Fruit fly (Drosophila melanogaster): ENCODE results near the gene Nrt.

The Nrt gene

DNA sequence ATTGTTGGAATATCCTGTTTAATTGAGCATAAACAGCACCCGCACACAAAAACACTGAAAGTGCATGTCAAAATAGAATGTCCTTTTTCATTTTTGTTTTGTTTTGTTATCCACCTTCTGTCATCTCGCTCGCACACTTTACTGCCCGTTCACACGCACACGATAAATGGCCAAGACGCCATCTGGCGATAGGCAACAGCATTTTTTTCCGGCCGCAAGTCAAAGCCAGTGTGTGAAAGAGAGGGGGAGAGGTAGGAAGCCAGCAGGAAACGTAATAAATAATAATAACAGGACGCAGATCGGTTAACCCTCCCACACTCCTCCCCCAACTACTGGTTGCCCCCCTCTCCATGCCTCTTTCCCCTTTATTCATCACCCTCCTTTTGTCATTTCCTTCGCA is 4.0 kb downstream of the Nrt start (continued):
- no peak for TF ChIP-seq CG6689 (GFP tag; IDR thresholded peaks at IDR 0.05)
- TF ChIP-seq dan (GFP tag; IDR thresholded peaks at IDR 0.05): no peak
- peak; percentile 28; the same call in 1 of the 3 replicates for TF ChIP-seq CG11093 (GFP tag; IDR thresholded peaks at IDR 0.05)
- TF ChIP-seq NFAT (GFP tag; IDR thresholded peaks at IDR 0.05): peak; percentile 42; the same call in 1 of the 2 replicates
- 0 out of 3 replicates have a peak, but pooled peaks have one; percentile 24 for TF ChIP-seq hb (GFP tag; IDR thresholded peaks at IDR 0.05; ENCODE audit: partially characterized antibody)
- peak; percentile 46 for TF ChIP-seq fd102C (GFP tag; optimal IDR thresholded peaks at IDR 0.05)
- peak; percentile 35; the same call in 1 of the 3 replicates for TF ChIP-seq tgo (GFP tag; IDR thresholded peaks at IDR 0.05)
- peak; percentile 8; the same call in 1 of the 2 replicates for TF ChIP-seq CG31441 (GFP tag; IDR thresholded peaks at IDR 0.05)
- TF ChIP-seq CG5245 (GFP tag; optimal IDR thresholded peaks at IDR 0.05): peak; percentile 43
- TF ChIP-seq CG9727 (GFP tag; optimal IDR thresholded peaks at IDR 0.05): peak; percentile 18
- peak; percentile 59 for TF ChIP-seq pros (GFP tag; optimal IDR thresholded peaks at IDR 0.05)
- TF ChIP-seq rib (GFP tag; IDR thresholded peaks at IDR 0.05): 0 out of 2 replicates have a peak, but pooled peaks have one; percentile 34
- TF ChIP-seq chm (GFP tag; IDR thresholded peaks at IDR 0.05): peak; percentile 49; the same call in 1 of the 2 replicates
- peak; percentile 75 for TF ChIP-seq Kr (GFP tag; optimal IDR thresholded peaks at IDR 0.05)
- TF ChIP-seq lov (optimal IDR thresholded peaks at IDR 0.05): no peak
- TF ChIP-seq lov (GFP tag; IDR thresholded peaks at IDR 0.05): peak; percentile 57; the same call in 1 of the 3 replicates
- TF ChIP-seq sens (GFP tag): peak; percentile 88
- TF ChIP-seq tin (GFP tag; optimal IDR thresholded peaks at IDR 0.05): peak; percentile 39
- no peak for TF ChIP-seq CG34224 (GFP tag; IDR thresholded peaks at IDR 0.05; ENCODE audit: partially characterized antibody)
- TF ChIP-seq Ets65A (GFP tag): peak; percentile 81
- no peak for TF ChIP-seq sisA (GFP tag; IDR thresholded peaks at IDR 0.05)
- TF ChIP-seq fd96Cb (tag; optimal IDR thresholded peaks at IDR 0.05): no peak
- TF ChIP-seq tll (GFP tag; optimal IDR thresholded peaks at IDR 0.05): peak in 1 of 2 experiments; percentile 90
- no peak for TF ChIP-seq Atf3 (GFP tag; optimal IDR thresholded peaks at IDR 0.05)
- no peak for TF ChIP-seq CG10321 (GFP tag; IDR thresholded peaks at IDR 0.05)
- peak; percentile 16 for TF ChIP-seq CG13296 (GFP tag; optimal IDR thresholded peaks at IDR 0.05)
- no peak for TF ChIP-seq tup (GFP tag; optimal IDR thresholded peaks at IDR 0.05)
- peak; percentile 29; the same call in 1 of the 2 replicates for TF ChIP-seq CG4730 (GFP tag; IDR thresholded peaks at IDR 0.05)
- peak; percentile 6 for TF ChIP-seq trem (tag; optimal IDR thresholded peaks at IDR 0.05)
- TF ChIP-seq CG6765 (GFP tag; optimal IDR thresholded peaks at IDR 0.05): peak; percentile 59
- peak; percentile 51 for TF ChIP-seq ac (GFP tag; optimal IDR thresholded peaks at IDR 0.05)
- TF ChIP-seq bsh (GFP tag; optimal IDR thresholded peaks at IDR 0.05): peak in 1 of 2 experiments; percentile 11
- no peak for TF ChIP-seq D (optimal IDR thresholded peaks at IDR 0.05)
- TF ChIP-seq D (GFP tag; optimal IDR thresholded peaks at IDR 0.05): peak; percentile 19
- peak; percentile 41 for TF ChIP-seq CG7987 (GFP tag; optimal IDR thresholded peaks at IDR 0.05)
- peak; percentile 61 for TF ChIP-seq wek (GFP tag; optimal IDR thresholded peaks at IDR 0.05)
- peak; percentile 85 for TF ChIP-seq crol (GFP tag; IDR thresholded peaks at IDR 0.05)
- TF ChIP-seq CG11723 (GFP tag; optimal IDR thresholded peaks at IDR 0.05): peak; percentile 17
- TF ChIP-seq CG8290 (GFP tag; optimal IDR thresholded peaks at IDR 0.05): no peak
- no peak for TF ChIP-seq CG8290 (tag; optimal IDR thresholded peaks at IDR 0.05)
- peak; percentile 21; the same call in 1 of the 2 replicates for TF ChIP-seq Ptx1 (GFP tag; IDR thresholded peaks at IDR 0.05)
- no peak for TF ChIP-seq Dll (GFP tag; IDR thresholded peaks at IDR 0.05; ENCODE audit: partially characterized antibody)
- TF ChIP-seq CG32532 (GFP tag; IDR thresholded peaks at IDR 0.05): peak; percentile 56
- peak; percentile 68 for TF ChIP-seq fd64A (GFP tag; optimal IDR thresholded peaks at IDR 0.05)
- TF ChIP-seq dysf (GFP tag; IDR thresholded peaks at IDR 0.05): 0 out of 3 replicates have a peak, but pooled peaks have one; percentile 34
- TF ChIP-seq CG8478 (optimal IDR thresholded peaks at IDR 0.05): no peak
- TF ChIP-seq NK7.1 (GFP tag; optimal IDR thresholded peaks at IDR 0.05): no peak
- TF ChIP-seq CG2678 (tag; optimal IDR thresholded peaks at IDR 0.05): peak; percentile 1
- peak; percentile 73 for TF ChIP-seq onecut (GFP tag; IDR thresholded peaks at IDR 0.05)
- no peak for TF ChIP-seq CG13624 (GFP tag; optimal IDR thresholded peaks at IDR 0.05)
- TF ChIP-seq CG2199 (GFP tag; IDR thresholded peaks at IDR 0.05): peak; percentile 94
- TF ChIP-seq CG4424 (GFP tag; optimal IDR thresholded peaks at IDR 0.05): peak; percentile 34

Data from whole organism, embryonic.